Fruit fly (Drosophila melanogaster) whole organism, wandering third instar larva: ENCODE results near the gene SA2.

Experiments used
- Abd-B ChIP-seq: fragments of >200 bp; optimal IDR thresholded peaks from 2 replicates; lab custom pipeline; 2017; ENCODE audit warnings: missing biosample characterization, missing genetic modification characterization
- CG32264 ChIP-seq: fragments of 200-800 bp; sonication (Bioruptor generic); optimal IDR thresholded peaks from 2 replicates; lab custom pipeline; 2016; ENCODE audit warnings: missing biosample characterization, missing genetic modification characterization
- CG9705 ChIP-seq: fragments of 200-800 bp; sonication (Bioruptor generic); optimal IDR thresholded peaks from 2 replicates; lab custom pipeline; 2018; ENCODE audit warnings: missing biosample characterization, mild to moderate bottlenecking, missing genetic modification characterization
- CrebA ChIP-seq: fragments of 200-800 bp; sonication (Bioruptor generic); optimal IDR thresholded peaks from 2 replicates; lab custom pipeline; 2016; ENCODE audit warnings: missing biosample characterization, mild to moderate bottlenecking, missing genetic modification characterization, borderline replicate concordance
- Dfd ChIP-seq: fragments of >200 bp; optimal IDR thresholded peaks from 2 replicates; lab custom pipeline; 2017; ENCODE audit warnings: missing biosample characterization, missing genetic modification characterization
- Dif ChIP-seq: fragments of 200-275, 200-300 bp; sonication (Bioruptor generic); optimal IDR thresholded peaks from 2 replicates; lab custom pipeline; 2018; ENCODE audit warnings: missing biosample characterization, missing genetic modification characterization; ENCODE audit not compliant: partially characterized antibody
- GATAd ChIP-seq: sonication (Bioruptor generic); optimal IDR thresholded peaks from 2 replicates; lab custom pipeline; 2016; ENCODE audit warnings: missing biosample characterization, missing genetic modification characterization
- HLH106 ChIP-seq: fragments of 200-800 bp; optimal IDR thresholded peaks from 3 replicates; lab custom pipeline; 2019; ENCODE audit warnings: missing biosample characterization, mild to moderate bottlenecking, missing genetic modification characterization, moderate library complexity
- Hnf4 ChIP-seq: fragments of 200-800 bp; sonication (Bioruptor generic); optimal IDR thresholded peaks from 2 replicates; lab custom pipeline; 2016; ENCODE audit warnings: missing biosample characterization, mild to moderate bottlenecking, missing genetic modification characterization
- Hr78 ChIP-seq: fragments of >200 bp; optimal IDR thresholded peaks from 2 replicates; lab custom pipeline; 2017; ENCODE audit warnings: missing biosample characterization, missing genetic modification characterization
- Jra ChIP-seq: sonication (Bioruptor generic); optimal IDR thresholded peaks from 2 replicates; lab custom pipeline; 2016; ENCODE audit warnings: missing biosample characterization, missing genetic modification characterization
- Mio ChIP-seq: sonication (Bioruptor generic); optimal IDR thresholded peaks from 2 replicates; lab custom pipeline; 2016; ENCODE audit warnings: missing biosample characterization, missing genetic modification characterization
- Myc ChIP-seq: fragments of >200 bp; optimal IDR thresholded peaks from 2 replicates; lab custom pipeline; 2017
- N ChIP-seq: fragments of >200 bp; optimal IDR thresholded peaks from 2 replicates; lab custom pipeline; 2018; ENCODE audit warnings: missing biosample characterization, missing external identifiers, missing genetic modification characterization
- OdsH ChIP-seq: fragments of 200-800 bp; sonication (Bioruptor generic); optimal IDR thresholded peaks from 2 replicates; lab custom pipeline; 2016; ENCODE audit warnings: missing biosample characterization, mild to moderate bottlenecking, missing genetic modification characterization
- Rel ChIP-seq, 2 experiments: fragments of 200-800 bp; sonication (Bioruptor generic) in 1 of 2; optimal IDR thresholded peaks; 2 replicates in 1 of 2; 3 replicates in 1 of 2; lab custom pipeline; 2016 to 2019; ENCODE audit warnings: mild to moderate bottlenecking in 2 of 2, missing biosample characterization in 2 of 2, missing genetic modification characterization in 2 of 2, moderate library complexity in 1 of 2
- Sp1 ChIP-seq: fragments of 200-800 bp; sonication (Bioruptor generic); optimal IDR thresholded peaks from 3 replicates; lab custom pipeline; 2019; ENCODE audit warnings: missing biosample characterization, mild to moderate bottlenecking, missing genetic modification characterization, moderate library complexity
- brk ChIP-seq: fragments of 200-800 bp; sonication (Bioruptor generic); optimal IDR thresholded peaks from 2 replicates; lab custom pipeline; 2016; ENCODE audit warnings: missing biosample characterization, mild to moderate bottlenecking, missing genetic modification characterization
- dl ChIP-seq, 2 experiments: fragments of 175-275, 200-275 bp in 1 of 2; fragments of 200-275 bp in 1 of 2; sonication (Bioruptor generic); optimal IDR thresholded peaks; lab custom pipeline; 2018; ENCODE audit warnings: mild to moderate bottlenecking in 2 of 2, missing biosample characterization in 2 of 2, missing genetic modification characterization in 2 of 2, moderate library complexity in 2 of 2; ENCODE audit not compliant: partially characterized antibody in 2 of 2, insufficient read depth in 1 of 2
- dmrt93B ChIP-seq: fragments of 200-800 bp; sonication (Bioruptor generic); optimal IDR thresholded peaks from 2 replicates; lab custom pipeline; 2018; ENCODE audit warnings: missing biosample characterization, mild to moderate bottlenecking, missing genetic modification characterization
- dsf ChIP-seq: sonication (Bioruptor generic); optimal IDR thresholded peaks from 2 replicates; lab custom pipeline; 2016; ENCODE audit warnings: missing biosample characterization, missing genetic modification characterization, borderline replicate concordance
- ey ChIP-seq: fragments of 200-800 bp; sonication (Bioruptor generic); optimal IDR thresholded peaks from 2 replicates; lab custom pipeline; 2016; ENCODE audit warnings: missing biosample characterization, missing genetic modification characterization
- foxo ChIP-seq, 2 experiments: fragments of 200-800 bp; sonication (Bioruptor generic); optimal IDR thresholded peaks; 2 replicates in 1 of 2; 3 replicates in 1 of 2; lab custom pipeline; 2016 to 2017; ENCODE audit warnings: missing biosample characterization in 2 of 2, missing genetic modification characterization in 2 of 2
- fru ChIP-seq: fragments of 200-800 bp; sonication (Bioruptor generic); optimal IDR thresholded peaks from 3 replicates; lab custom pipeline; 2016; ENCODE audit warnings: missing biosample characterization, mild to moderate bottlenecking, missing genetic modification characterization
- h ChIP-seq: fragments of 200-800 bp; sonication (Bioruptor generic); optimal IDR thresholded peaks from 3 replicates; lab custom pipeline; 2016; ENCODE audit warnings: missing biosample characterization, mild to moderate bottlenecking, missing genetic modification characterization
- jim ChIP-seq: fragments of 175-275, 200-325 bp; sonication (Bioruptor generic); optimal IDR thresholded peaks from 2 replicates; lab custom pipeline; 2016; ENCODE audit warnings: missing biosample characterization, mild to moderate bottlenecking, missing genetic modification characterization
- lola ChIP-seq: fragments of >200 bp; optimal IDR thresholded peaks from 2 replicates; lab custom pipeline; 2017; ENCODE audit warnings: missing biosample characterization, missing genetic modification characterization
- pan ChIP-seq: fragments of >200 bp; optimal IDR thresholded peaks from 2 replicates; lab custom pipeline; 2017
- psq ChIP-seq: fragments of 200-800 bp; sonication (Bioruptor generic); optimal IDR thresholded peaks from 3 replicates; lab custom pipeline; 2017; ENCODE audit warnings: missing biosample characterization, mild to moderate bottlenecking, missing genetic modification characterization, moderate library complexity
- rgr ChIP-seq: fragments of 200-800 bp; sonication (Bioruptor generic); optimal IDR thresholded peaks from 3 replicates; lab custom pipeline; 2016; ENCODE audit warnings: missing biosample characterization, mild to moderate bottlenecking, missing genetic modification characterization
- sage ChIP-seq: fragments of 200-800 bp; sonication (Bioruptor generic); optimal IDR thresholded peaks from 2 replicates; lab custom pipeline; 2016; ENCODE audit warnings: missing biosample characterization, mild to moderate bottlenecking, missing genetic modification characterization
- sv ChIP-seq: fragments of 200-800 bp; sonication (Bioruptor generic); optimal IDR thresholded peaks from 3 replicates; lab custom pipeline; 2016; ENCODE audit warnings: missing biosample characterization, missing genetic modification characterization
- tai ChIP-seq: sonication (Bioruptor generic); optimal IDR thresholded peaks from 2 replicates; lab custom pipeline; 2016; ENCODE audit warnings: missing biosample characterization, missing genetic modification characterization
- usp ChIP-seq: fragments of >200 bp; optimal IDR thresholded peaks from 2 replicates; lab custom pipeline; 2017; ENCODE audit warnings: missing biosample characterization, missing genetic modification characterization
- woc ChIP-seq: sonication (Bioruptor generic); optimal IDR thresholded peaks from 2 replicates; lab custom pipeline; 2016; ENCODE audit warnings: missing biosample characterization, mild to moderate bottlenecking, missing genetic modification characterization

The SA2 gene

dm6 chr3L:1477319-1477718, 39.6 kb upstream of the SA2 start, which contains the start of gene robl62A:
Gene robl62A (plus strand): TSS chr3L:1477619.
- TF ChIP-seq foxo (GFP tag; optimal IDR thresholded peaks at IDR 0.05; lab: Kevin White, UChicago) = no peak
- no peak for TF ChIP-seq tai
- no peak for TF ChIP-seq Sp1 (GFP tag; lab: Kevin White, UChicago)
- TF ChIP-seq brk (GFP tag; lab: Kevin White, UChicago) = no peak
- TF ChIP-seq jim (GFP tag; lab: Kevin White, UChicago) = no peak
- TF ChIP-seq Abd-B (GFP tag; lab: Kevin White, UChicago) = no peak
- TF ChIP-seq psq (GFP tag; lab: Kevin White, UChicago) = no peak
- TF ChIP-seq Jra (GFP tag; lab: Kevin White, UChicago) = no peak

- TF ChIP-seq rgr (no peak), sv (GFP tag; lab: Kevin White, UChicago) (no peak), Hnf4 (GFP tag; lab: Kevin White, UChicago) (no peak), dl (GFP tag; optimal IDR thresholded peaks at IDR 0.05; lab: Kevin White, UChicago; ENCODE audit: insufficient read depth in 1 of 2, partially characterized antibody in 2 of 2) (no peak), dsf (GFP tag; lab: Kevin White, UChicago) (no peak), Mio (GFP tag; lab: Kevin White, UChicago) (no peak), HLH106 (tag; lab: Kevin White, UChicago) (no peak), Hr78 (GFP tag; lab: Kevin White, UChicago) (no peak), h (no peak), woc (no peak), jim (GFP tag; lab: Kevin White, UChicago) (no peak), Rel (GFP tag; optimal IDR thresholded peaks at IDR 0.05; lab: Kevin White, UChicago) (no peak), Rel (tag; optimal IDR thresholded peaks at IDR 0.05; lab: Kevin White, UChicago) (no peak), dmrt93B (GFP tag; lab: Kevin White, UChicago) (no peak), Myc (lab: Kevin White, UChicago) (no peak)
These were observed 37.5 kb upstream of the SA2 start, which contains the start of gene Ptp61F for dm6 chr3L:1475157-1475556. Gene Ptp61F (minus strand): TSS chr3L:1475257.

dm6 chr3L:1471960-1472359, 34.3 kb upstream of the SA2 start, which contains the start of gene Naa30B:
Gene Naa30B (minus strand): TSS chr3L:1472060.
- no peak for TF ChIP-seq woc
- TF ChIP-seq Dfd (GFP tag; lab: Kevin White, UChicago) = no peak
- TF ChIP-seq fru (GFP tag; lab: Kevin White, UChicago) = no peak
- no peak for TF ChIP-seq CG9705 (GFP tag; lab: Kevin White, UChicago)
- no peak for TF ChIP-seq brk (GFP tag; lab: Kevin White, UChicago)
- no peak for TF ChIP-seq lola (GFP tag; lab: Kevin White, UChicago)
- no peak for TF ChIP-seq CrebA (GFP tag; lab: Kevin White, UChicago)
- TF ChIP-seq N (GFP tag; lab: Kevin White, UChicago) = no peak
- no peak for TF ChIP-seq Dif (GFP tag; lab: Kevin White, UChicago)
- no peak for TF ChIP-seq sv (GFP tag; lab: Kevin White, UChicago)

- no peak for TF ChIP-seq brk (GFP tag; lab: Kevin White, UChicago)
- TF ChIP-seq Mio (GFP tag; lab: Kevin White, UChicago) = no peak
- no peak for TF ChIP-seq CrebA (GFP tag; lab: Kevin White, UChicago)
- no peak for TF ChIP-seq ey (GFP tag; lab: Kevin White, UChicago)
- TF ChIP-seq CG32264 (GFP tag; lab: Kevin White, UChicago) = no peak
These were observed 33.4 kb upstream of the SA2 start for dm6 chr3L:1471037-1471436.

DNA sequence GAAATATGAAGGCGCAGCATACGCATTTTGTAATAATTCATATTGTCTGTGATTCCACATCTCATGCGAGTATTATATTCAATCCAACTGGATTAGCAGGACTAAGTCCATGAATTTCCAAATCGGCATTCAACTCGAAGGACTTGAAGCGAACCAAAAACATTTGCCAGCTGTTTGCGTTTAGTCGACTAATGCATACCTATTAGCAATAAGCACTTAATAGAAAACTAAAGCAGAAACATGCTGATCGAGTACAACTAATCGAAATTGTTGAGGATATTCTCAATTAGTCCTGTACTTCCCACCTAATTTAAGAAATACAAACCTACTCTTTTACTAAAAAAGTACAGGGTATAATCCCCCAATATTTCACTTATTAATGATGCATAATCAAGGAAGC, 31.6 kb upstream of the SA2 start:
- no peak for TF ChIP-seq pan (lab: Kevin White, UChicago)
- TF ChIP-seq dsf (GFP tag; lab: Kevin White, UChicago) = no peak
- no peak for TF ChIP-seq psq (GFP tag; lab: Kevin White, UChicago)
- no peak for TF ChIP-seq sv (GFP tag; lab: Kevin White, UChicago)
- no peak for TF ChIP-seq N (GFP tag; lab: Kevin White, UChicago)
- TF ChIP-seq Myc (lab: Kevin White, UChicago) = no peak
- no peak for TF ChIP-seq Dif (GFP tag; lab: Kevin White, UChicago)
- no peak for TF ChIP-seq GATAd (GFP tag; lab: Kevin White, UChicago)
- no peak for TF ChIP-seq usp
- TF ChIP-seq lola (GFP tag; lab: Kevin White, UChicago) = no peak
- no peak for TF ChIP-seq fru (GFP tag; lab: Kevin White, UChicago)
- TF ChIP-seq h = no peak
- no peak for TF ChIP-seq OdsH
- no peak for TF ChIP-seq sage
- TF ChIP-seq dmrt93B (GFP tag; lab: Kevin White, UChicago) = no peak
- TF ChIP-seq ey (GFP tag; lab: Kevin White, UChicago) = no peak
